Worm (Caenorhabditis elegans) whole organism, mixed stage, embryonic: ENCODE measurements around the gene ssp-34.

ENCODE experiments used
- bed-3 ChIP-seq: fragments of 200-800 bp; sonication (Bioruptor generic); optimal IDR thresholded peaks from 3 replicates; lab custom pipeline; 2018; ENCODE audit warnings: mild to moderate bottlenecking, missing genetic modification characterization, moderate library complexity, missing compliant biosample characterization
- blmp-1 ChIP-seq: fragments of 150-350 bp; optimal IDR thresholded peaks from 2 replicates; lab custom pipeline; 2014; ENCODE audit warnings: missing biosample characterization, missing genetic modification characterization
- ceh-39 ChIP-seq: fragments of 150-350 bp; optimal IDR thresholded peaks from 2 replicates; lab custom pipeline; 2014; ENCODE audit warnings: missing biosample characterization, missing genetic modification characterization
- ceh-43 ChIP-seq: fragments of 200-800 bp; sonication (Bioruptor generic); optimal IDR thresholded peaks from 2 replicates; lab custom pipeline; 2018; ENCODE audit warnings: mild to moderate bottlenecking, missing genetic modification characterization, moderate library complexity, missing compliant biosample characterization
- ceh-83 ChIP-seq: fragments of 200-800 bp; sonication (Bioruptor generic); optimal IDR thresholded peaks from 2 replicates; lab custom pipeline; 2018; ENCODE audit warnings: mild to moderate bottlenecking, missing genetic modification characterization, missing compliant biosample characterization
- ces-1 ChIP-seq: fragments of 150-350 bp; optimal IDR thresholded peaks from 2 replicates; lab custom pipeline; 2014; ENCODE audit warnings: missing biosample characterization, missing genetic modification reagents, missing genetic modification characterization
- cnd-1 ChIP-seq: fragments of 200-800 bp; sonication (Bioruptor generic); optimal IDR thresholded peaks from 2 replicates; lab custom pipeline; 2018; ENCODE audit warnings: mild to moderate bottlenecking, missing genetic modification characterization, missing compliant biosample characterization
- drap-1 ChIP-seq: fragments of 200-800 bp; sonication (Bioruptor generic); optimal IDR thresholded peaks from 3 replicates; lab custom pipeline; 2018; ENCODE audit warnings: mild to moderate bottlenecking, missing genetic modification characterization, missing compliant biosample characterization
- elt-1 ChIP-seq: sonication (generic microtip); optimal IDR thresholded peaks from 2 replicates; lab custom pipeline; 2017; ENCODE audit warnings: missing genetic modification characterization, mild to moderate bottlenecking, missing compliant biosample characterization, antibody characterized with exemption, moderate library complexity, borderline replicate concordance; ENCODE audit not compliant: insufficient read depth
- elt-3 ChIP-seq: fragments of 150-350 bp; optimal IDR thresholded peaks from 2 replicates; lab custom pipeline; 2014; ENCODE audit warnings: missing biosample characterization, missing genetic modification characterization
- ham-2 ChIP-seq: fragments of 200-800 bp; sonication (Bioruptor generic); optimal IDR thresholded peaks from 2 replicates; lab custom pipeline; 2018; ENCODE audit warnings: mild to moderate bottlenecking, missing genetic modification characterization, missing compliant biosample characterization
- lin-13 ChIP-seq: fragments of 150-350 bp; optimal IDR thresholded peaks from 2 replicates; lab custom pipeline; 2014; ENCODE audit warnings: missing biosample characterization, missing genetic modification characterization
- lin-32 ChIP-seq: fragments of 200-800 bp; sonication (Bioruptor generic); optimal IDR thresholded peaks from 2 replicates; lab custom pipeline; 2018; ENCODE audit warnings: mild to moderate bottlenecking, missing genetic modification characterization, missing compliant biosample characterization
- lsy-2 ChIP-seq: fragments of 150-350 bp; optimal IDR thresholded peaks from 2 replicates; lab custom pipeline; 2014; ENCODE audit warnings: missing biosample characterization, missing genetic modification characterization
- mab-5 ChIP-seq: fragments of 150-350 bp; optimal IDR thresholded peaks from 2 replicates; lab custom pipeline; 2014; ENCODE audit warnings: missing biosample characterization, missing genetic modification characterization
- mep-1 ChIP-seq: fragments of 150-350 bp; optimal IDR thresholded peaks from 2 replicates; lab custom pipeline; 2017; ENCODE audit warnings: missing biosample characterization, missing genetic modification reagents, missing genetic modification characterization, inconsistent platforms
- mls-2 ChIP-seq: sonication (generic microtip); optimal IDR thresholded peaks from 2 replicates; lab custom pipeline; 2016; ENCODE audit warnings: mild to moderate bottlenecking, missing genetic modification characterization, moderate library complexity, missing compliant biosample characterization
- nhr-12 ChIP-seq: fragments of 150-350 bp; optimal IDR thresholded peaks from 2 replicates; lab custom pipeline; 2014; ENCODE audit warnings: missing biosample characterization, missing genetic modification characterization
- nhr-2 ChIP-seq: fragments of 150-350 bp; optimal IDR thresholded peaks from 2 replicates; lab custom pipeline; 2014; ENCODE audit warnings: missing biosample characterization, missing genetic modification characterization
- nhr-76 ChIP-seq: sonication (generic microtip); optimal IDR thresholded peaks from 2 replicates; lab custom pipeline; 2017; ENCODE audit warnings: missing biosample characterization, missing genetic modification characterization
- pha-4 ChIP-seq: fragments of 150-350 bp; optimal IDR thresholded peaks from 2 replicates; lab custom pipeline; 2018; ENCODE audit warnings: missing biosample characterization, missing genetic modification reagents, missing genetic modification characterization
- sem-2 ChIP-seq: fragments of 200-800 bp; sonication (Bioruptor generic); optimal IDR thresholded peaks from 2 replicates; lab custom pipeline; 2018; ENCODE audit warnings: mild to moderate bottlenecking, missing genetic modification characterization, missing compliant biosample characterization
- snpc-4 ChIP-seq: fragments of 150-350 bp; optimal IDR thresholded peaks from 2 replicates; lab custom pipeline; 2014; ENCODE audit warnings: missing biosample characterization, missing genetic modification characterization
- sptf-1 ChIP-seq: sonication (generic microtip); optimal IDR thresholded peaks from 2 replicates; lab custom pipeline; 2017; ENCODE audit warnings: mild to moderate bottlenecking, missing genetic modification characterization, moderate library complexity, missing compliant biosample characterization
- unc-120 ChIP-seq: sonication (generic microtip); optimal IDR thresholded peaks from 2 replicates; lab custom pipeline; 2017; ENCODE audit warnings: missing genetic modification characterization, missing compliant biosample characterization; ENCODE audit not compliant: poor library complexity, severe bottlenecking
- unc-39 ChIP-seq: fragments of 150-350 bp; optimal IDR thresholded peaks from 2 replicates; lab custom pipeline; 2014; ENCODE audit warnings: missing biosample characterization, missing genetic modification characterization
- unc-62 ChIP-seq: fragments of 150-350 bp; optimal IDR thresholded peaks from 2 replicates; lab custom pipeline; 2014; ENCODE audit warnings: missing biosample characterization, missing genetic modification reagents, missing genetic modification characterization
- zip-8 ChIP-seq: fragments of 150-350 bp; optimal IDR thresholded peaks from 2 replicates; lab custom pipeline; 2014; ENCODE audit warnings: missing biosample characterization, missing genetic modification characterization
- ztf-11 ChIP-seq: fragments of 150-350 bp; optimal IDR thresholded peaks from 2 replicates; lab custom pipeline; 2014; ENCODE audit warnings: missing biosample characterization, missing genetic modification characterization

The ssp-34 gene

ce11 chrIV:10695203-10695602 lies 43.2 kb downstream of the ssp-34 start, which contains the start of gene R102.4:
TSS of gene R102.4 (minus strand) at chrIV:10695303.
- no peak for TF ChIP-seq unc-39 (tag; lab: Kevin White, UChicago)
- TF ChIP-seq elt-3 (tag; lab: Kevin White, UChicago) = no peak
- no peak for TF ChIP-seq lsy-2 (tag; lab: Kevin White, UChicago)
- no peak for TF ChIP-seq bed-3 (GFP tag; lab: Kevin White, UChicago)
- TF ChIP-seq ceh-43 = no peak
- TF ChIP-seq mls-2 (tag; lab: Kevin White, UChicago) = no peak
- TF ChIP-seq mab-5 (tag; lab: Kevin White, UChicago) = no peak
- no peak for TF ChIP-seq unc-120 (tag; lab: Kevin White, UChicago)
- no peak for TF ChIP-seq sptf-1 (tag; lab: Kevin White, UChicago)
- TF ChIP-seq elt-1 (tag; lab: Kevin White, UChicago) = no peak
- no peak for TF ChIP-seq sem-2
- TF ChIP-seq zip-8 = no peak
- TF ChIP-seq ceh-83 = no peak
- TF ChIP-seq blmp-1 (tag; lab: Kevin White, UChicago) = no peak
- no peak for TF ChIP-seq nhr-12

ce11 chrIV:10690139-10690538 lies 48.3 kb downstream of the ssp-34 start, which contains the start of gene R102.8:
TSS of gene R102.8 (minus strand) at chrIV:10690239.
- TF ChIP-seq nhr-76 = no peak
- no peak for TF ChIP-seq ceh-39 (tag; lab: Kevin White, UChicago)
- no peak for TF ChIP-seq pha-4 (tag; lab: Kevin White, UChicago)
- TF ChIP-seq elt-1 (tag; lab: Kevin White, UChicago) = no peak
- no peak for TF ChIP-seq ceh-83
- no peak for TF ChIP-seq nhr-2 (tag; lab: Kevin White, UChicago)
- TF ChIP-seq nhr-12 = no peak
- TF ChIP-seq mep-1 (tag; lab: Kevin White, UChicago) = no peak
- TF ChIP-seq elt-3 (tag; lab: Kevin White, UChicago) = no peak
- no peak for TF ChIP-seq unc-62 (GFP tag; lab: Kevin White, UChicago)
- TF ChIP-seq blmp-1 (tag; lab: Kevin White, UChicago) = no peak
- TF ChIP-seq lin-32 = no peak
- no peak for TF ChIP-seq ceh-43
- TF ChIP-seq snpc-4 (tag; lab: Kevin White, UChicago) = no peak
- no peak for TF ChIP-seq ztf-11 (tag; lab: Kevin White, UChicago)
- TF ChIP-seq ces-1 (GFP tag; lab: Kevin White, UChicago) = no peak

ce11 chrIV:10688972-10689567 lies 49.3 kb downstream of the ssp-34 start, which contains the start of gene R102.3:
TSS of gene R102.3 (plus strand) at chrIV:10689517.
- TF ChIP-seq pha-4 (tag; lab: Kevin White, UChicago) = no peak
- TF ChIP-seq unc-39 (tag; lab: Kevin White, UChicago) = no peak
- no peak for TF ChIP-seq cnd-1
- TF ChIP-seq zip-8 = no peak
- TF ChIP-seq drap-1 (GFP tag; lab: Kevin White, UChicago) = no peak
- TF ChIP-seq ham-2 = no peak
- no peak for TF ChIP-seq lin-13
- no peak for TF ChIP-seq ceh-39 (tag; lab: Kevin White, UChicago)
- TF ChIP-seq ztf-11 (tag; lab: Kevin White, UChicago) = no peak
- no peak for TF ChIP-seq unc-120 (tag; lab: Kevin White, UChicago)
- TF ChIP-seq, all 35 proteins: peak for 0
